Worm (Caenorhabditis elegans): ENCODE data around the gene K02F6.8.
"Not testable (repeated sequence)": the region's sequence is repeated elsewhere in the genome, so short reads cannot be mapped to it uniquely, and the experiment has no call there.

K02F6.8 gene

ce11 chrII:2563973-2564372 lies 29.1 kb upstream of the K02F6.8 start, which contains the start of gene nep-18:
nep-18 (minus strand) TSS chrII:2564073.
- TF ChIP-seq hmg-11 (tag; optimal IDR thresholded peaks at IDR 0.05) (no peak), mml-1 (tag; optimal IDR thresholded peaks at IDR 0.05) (no peak), nfya-1 (tag; optimal IDR thresholded peaks at IDR 0.05; ENCODE audit: insufficient read depth) (no peak), ama-1 (optimal IDR thresholded peaks at IDR 0.05) (no peak), skn-1 (tag; optimal IDR thresholded peaks at IDR 0.05) (no peak), fos-1 (tag; optimal IDR thresholded peaks at IDR 0.05) (no peak), tbx-2 (tag; optimal IDR thresholded peaks at IDR 0.05) (no peak), fkh-10 (GFP tag; optimal IDR thresholded peaks at IDR 0.05) (no peak), unc-62 (GFP tag; optimal IDR thresholded peaks at IDR 0.05) (no peak)

DNA sequence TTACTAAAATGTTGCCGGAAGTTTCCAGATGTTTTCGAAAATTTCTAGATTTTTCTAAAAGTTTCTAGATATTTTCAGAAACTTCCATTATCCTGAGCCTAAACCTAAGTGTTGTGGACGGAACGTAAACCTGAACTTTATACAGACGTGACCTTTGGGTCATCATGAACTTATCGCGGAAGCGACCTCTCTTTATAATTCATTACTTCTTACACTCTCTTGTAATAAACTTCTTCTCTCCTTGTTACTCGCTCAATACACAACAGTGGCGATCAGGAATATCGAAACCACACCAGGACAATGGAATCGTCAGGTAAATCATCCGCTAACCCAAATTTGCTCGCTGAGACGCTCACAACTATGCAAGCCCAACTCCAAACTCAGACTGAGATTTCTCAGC lies 18.8 kb upstream of the K02F6.8 start, which contains the start of gene K02F6.1:
K02F6.1 (plus strand) TSS at position 301 of the 400 bp plus-strand sequence.
- not testable (repeated sequence) for TF ChIP-seq fos-1, nhr-76, jun-1 (tag; optimal IDR thresholded peaks at IDR 0.05)

DNA sequence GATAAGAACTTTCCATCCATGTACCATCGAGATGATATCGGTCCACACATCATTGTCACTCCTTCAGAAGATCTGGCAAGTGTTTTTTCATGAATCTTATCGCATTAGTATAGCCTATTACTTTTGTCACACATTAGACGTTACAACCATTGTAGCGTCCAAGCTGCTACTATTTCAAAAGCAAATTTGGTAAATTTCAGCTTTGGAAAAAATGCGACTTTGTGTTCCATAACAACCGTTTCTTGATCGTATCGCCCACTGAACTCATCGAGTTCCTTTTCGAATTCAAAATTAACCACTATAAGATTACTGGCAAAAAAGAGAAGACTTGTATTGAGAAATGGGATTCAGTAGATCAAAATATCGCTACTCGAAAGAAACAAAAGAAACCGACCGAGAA lies 18.2 kb upstream of the K02F6.8 start:
- no peak for TF ChIP-seq nhr-12 (tag; optimal IDR thresholded peaks at IDR 0.05)
- no peak for TF ChIP-seq aly-2 (tag; optimal IDR thresholded peaks at IDR 0.05)
- TF ChIP-seq elt-3 (tag; optimal IDR thresholded peaks at IDR 0.05): no peak
- TF ChIP-seq nhr-25 (tag; optimal IDR thresholded peaks at IDR 0.05): no peak
- TF ChIP-seq elt-2 (tag; optimal IDR thresholded peaks at IDR 0.05): no peak
- no peak for TF ChIP-seq egl-5 (tag; optimal IDR thresholded peaks at IDR 0.05)
- no peak for TF ChIP-seq ZK546.5 (tag; optimal IDR thresholded peaks at IDR 0.05)
- no peak for TF ChIP-seq lsy-12 (tag; optimal IDR thresholded peaks at IDR 0.05)
- TF ChIP-seq ama-1 (optimal IDR thresholded peaks at IDR 0.05): no peak
- TF ChIP-seq unc-39 (tag; optimal IDR thresholded peaks at IDR 0.05): no peak
- TF ChIP-seq nhr-67 (tag; optimal IDR thresholded peaks at IDR 0.05): no peak

DNA sequence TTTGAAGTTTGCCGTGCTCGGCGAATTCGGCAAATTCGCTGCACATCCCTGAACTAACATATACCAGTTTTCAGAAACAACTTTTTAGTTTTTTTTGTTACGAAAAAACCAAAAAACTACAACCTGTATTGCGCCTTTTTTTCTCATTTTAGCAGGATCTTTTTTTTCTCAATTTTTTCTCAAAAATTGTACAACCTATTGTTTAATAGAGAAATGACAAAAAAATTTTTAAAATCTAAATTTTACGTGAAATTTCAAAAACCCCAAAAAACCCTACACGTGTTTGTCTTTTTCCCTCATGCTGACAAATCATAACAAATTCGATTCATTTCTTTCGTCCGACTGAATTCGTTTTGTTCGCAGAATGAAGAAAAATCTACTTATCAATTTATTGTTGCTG lies 11.1 kb upstream of the K02F6.8 start, which contains the start of gene K02F6.3:
K02F6.3 (plus strand) TSS at position 301 of the 400 bp plus-strand sequence.
- TF ChIP-seq ceh-9 (tag; optimal IDR thresholded peaks at IDR 0.05) (no peak), elt-1 (tag; optimal IDR thresholded peaks at IDR 0.05) (no peak), unc-39 (tag; optimal IDR thresholded peaks at IDR 0.05) (no peak), elt-2 (tag; optimal IDR thresholded peaks at IDR 0.05) (no peak), ceh-82 (tag; optimal IDR thresholded peaks at IDR 0.05) (no peak), lsy-12 (tag; optimal IDR thresholded peaks at IDR 0.05) (no peak), fkh-2 (tag; optimal IDR thresholded peaks at IDR 0.05) (no peak), snpc-4 (tag; optimal IDR thresholded peaks at IDR 0.05) (no peak), aly-2 (tag; optimal IDR thresholded peaks at IDR 0.05) (no peak), jun-1 (tag; optimal IDR thresholded peaks at IDR 0.05) (no peak), nfya-1 (tag; optimal IDR thresholded peaks at IDR 0.05; ENCODE audit: insufficient read depth) (no peak), skn-1 (tag; optimal IDR thresholded peaks at IDR 0.05) (no peak), eor-1 (tag; optimal IDR thresholded peaks at IDR 0.05) (no peak), nhr-11 (tag; optimal IDR thresholded peaks at IDR 0.05) (no peak), ceh-16 (tag; optimal IDR thresholded peaks at IDR 0.05) (no peak)

ce11 chrII:2538194-2538593 lies 3.3 kb upstream of the K02F6.8 start, which contains the start of gene K02F6.4:
K02F6.4 (plus strand) TSS chrII:2538494.
- TF ChIP-seq fkh-10 (GFP tag; optimal IDR thresholded peaks at IDR 0.05): no peak
- TF ChIP-seq lin-39 (tag; optimal IDR thresholded peaks at IDR 0.05): no peak
- no peak for TF ChIP-seq nhr-28 (tag; optimal IDR thresholded peaks at IDR 0.05)

DNA sequence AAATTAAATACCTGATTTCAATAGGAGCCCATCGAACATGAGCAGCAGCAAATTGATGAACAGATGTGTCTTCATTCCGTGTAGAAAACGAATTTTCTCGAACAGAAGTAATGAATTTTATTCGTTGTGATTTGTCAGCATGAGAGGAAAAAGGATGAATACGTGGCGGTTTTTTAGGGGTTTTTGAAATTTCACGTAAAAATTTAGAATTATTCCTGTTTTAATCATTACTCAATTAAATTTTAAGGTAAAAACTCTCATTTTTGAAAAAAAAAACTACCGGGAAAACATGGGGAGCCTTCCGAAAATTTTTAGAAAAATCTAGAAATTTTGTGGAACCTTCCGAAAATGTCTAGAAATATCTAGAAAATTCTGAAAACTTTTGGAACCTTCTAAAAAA lies 2.9 kb upstream of the K02F6.8 start, which contains the start of gene K02F6.7:
K02F6.7 (minus strand) TSS at position 101 of the 400 bp plus-strand sequence.
- no peak for TF ChIP-seq egl-5 (tag; optimal IDR thresholded peaks at IDR 0.05)
- no peak for TF ChIP-seq lin-39 (tag; optimal IDR thresholded peaks at IDR 0.05)
- no peak for TF ChIP-seq nfya-1 (tag; optimal IDR thresholded peaks at IDR 0.05; ENCODE audit: insufficient read depth)
- TF ChIP-seq mdl-1 (tag; optimal IDR thresholded peaks at IDR 0.05): no peak
- TF ChIP-seq fos-1 (tag; optimal IDR thresholded peaks at IDR 0.05): no peak
- no peak for TF ChIP-seq ceh-16 (tag; optimal IDR thresholded peaks at IDR 0.05)
- TF ChIP-seq nhr-77 (tag; optimal IDR thresholded peaks at IDR 0.05): no peak
- TF ChIP-seq fkh-2 (tag; optimal IDR thresholded peaks at IDR 0.05): no peak
- no peak for TF ChIP-seq elt-3 (tag; optimal IDR thresholded peaks at IDR 0.05)
- TF ChIP-seq ZK546.5 (tag; optimal IDR thresholded peaks at IDR 0.05): no peak
- no peak for TF ChIP-seq ztf-4 (tag; optimal IDR thresholded peaks at IDR 0.05)
- no peak for TF ChIP-seq lin-15B (tag; optimal IDR thresholded peaks at IDR 0.05)
- TF ChIP-seq elt-2 (tag; optimal IDR thresholded peaks at IDR 0.05): no peak
- TF ChIP-seq jun-1 (tag; optimal IDR thresholded peaks at IDR 0.05): no peak
